Worm (Caenorhabditis elegans) whole organism, L3 larva: Measurements from ENCODE around the gene rde-8.

Experiments
- ZK546.5 ChIP-seq: sonication (generic microtip); optimal IDR thresholded peaks from 2 replicates; lab custom pipeline; 2017; ENCODE audit warnings: missing biosample characterization, missing genetic modification characterization
- elt-3 ChIP-seq, 3 experiments: fragments of 150-350 bp in 1 of 3; sonication (generic microtip) in 2 of 3; optimal IDR thresholded peaks; 2 replicates in 2 of 3; 4 replicates in 1 of 3; lab custom pipeline; 2014 to 2017; ENCODE audit warnings: missing biosample characterization in 3 of 3, missing genetic modification characterization in 3 of 3
- mdl-1 ChIP-seq: fragments of 150-350 bp; optimal IDR thresholded peaks from 2 replicates; lab custom pipeline; 2014; ENCODE audit warnings: missing biosample characterization, missing genetic modification characterization
- nhr-25 ChIP-seq: sonication (generic microtip); optimal IDR thresholded peaks from 2 replicates; lab custom pipeline; 2017; ENCODE audit warnings: missing biosample characterization, missing genetic modification characterization
- nhr-43 ChIP-seq: sonication (generic microtip); optimal IDR thresholded peaks from 2 replicates; lab custom pipeline; 2016; ENCODE audit warnings: mild to moderate bottlenecking, missing genetic modification characterization, missing compliant biosample characterization; ENCODE audit not compliant: poor library complexity, severe bottlenecking
- unc-39 ChIP-seq: sonication (generic microtip); optimal IDR thresholded peaks from 4 replicates; lab custom pipeline; 2017; ENCODE audit warnings: missing biosample characterization, missing genetic modification characterization
- zag-1 ChIP-seq: fragments of 150-350 bp; optimal IDR thresholded peaks from 2 replicates; lab custom pipeline; 2014; ENCODE audit warnings: missing biosample characterization, missing genetic modification characterization
- ztf-11 ChIP-seq: fragments of 150-350 bp; optimal IDR thresholded peaks from 2 replicates; lab custom pipeline; 2014; ENCODE audit warnings: missing biosample characterization, missing genetic modification characterization
- ztf-4 ChIP-seq: fragments of 150-350 bp; optimal IDR thresholded peaks from 2 replicates; lab custom pipeline; 2014; ENCODE audit warnings: missing biosample characterization, missing genetic modification characterization

ce11 chrIV:7149020-7149601 lies 46.0 kb upstream of the rde-8 start, which contains the start of gene C34D4.4:
- TF ChIP-seq ztf-11 (no peak), elt-3 (tag; optimal IDR thresholded peaks at IDR 0.05; lab: Kevin White, UChicago) (no peak), mdl-1 (tag; lab: Kevin White, UChicago) (no peak), zag-1 (tag; lab: Kevin White, UChicago) (no peak), ztf-4 (tag; lab: Kevin White, UChicago) (no peak), nhr-43 (no peak), unc-39 (tag; lab: Kevin White, UChicago) (no peak), nhr-25 (tag; lab: Kevin White, UChicago) (peak; percentile 16), ZK546.5 (tag; lab: Kevin White, UChicago) (no peak)
